Worm (Caenorhabditis elegans) whole organism, late embryonic: ENCODE measurements around the gene T09B9.4.

ENCODE experiments used
- F13H6.1 ChIP-seq: sonication (generic microtip); optimal IDR thresholded peaks from 2 replicates; lab custom pipeline; 2016; ENCODE audit warnings: missing genetic modification characterization, missing compliant biosample characterization
- Y22D7AL.16 ChIP-seq: sonication (generic microtip); optimal IDR thresholded peaks from 2 replicates; lab custom pipeline; 2016; ENCODE audit warnings: missing genetic modification characterization, missing compliant biosample characterization
- ceh-18 ChIP-seq: sonication (generic microtip); optimal IDR thresholded peaks from 2 replicates; lab custom pipeline; 2016; ENCODE audit warnings: missing genetic modification characterization, missing compliant biosample characterization
- ceh-34 ChIP-seq: sonication (generic microtip); optimal IDR thresholded peaks from 2 replicates; lab custom pipeline; 2016; ENCODE audit warnings: mild to moderate bottlenecking, missing genetic modification characterization, missing compliant biosample characterization
- elt-4 ChIP-seq: sonication (generic microtip); optimal IDR thresholded peaks from 2 replicates; lab custom pipeline; 2016; ENCODE audit warnings: missing genetic modification characterization, missing compliant biosample characterization
- eyg-1 ChIP-seq: sonication (generic microtip); optimal IDR thresholded peaks from 2 replicates; lab custom pipeline; 2016; ENCODE audit warnings: missing genotype, missing genetic modification characterization, missing compliant biosample characterization
- fkh-10 ChIP-seq: fragments of 150-350 bp; optimal IDR thresholded peaks from 2 replicates; lab custom pipeline; 2014; ENCODE audit warnings: missing biosample characterization, missing genetic modification reagents, missing genetic modification characterization
- nhr-11 ChIP-seq: fragments of 150-350 bp; optimal IDR thresholded peaks from 2 replicates; lab custom pipeline; 2014; ENCODE audit warnings: missing biosample characterization, missing genetic modification characterization
- nhr-232 ChIP-seq: sonication (generic microtip); optimal IDR thresholded peaks from 2 replicates; lab custom pipeline; 2016; ENCODE audit warnings: missing genetic modification characterization, missing compliant biosample characterization
- npax-4 ChIP-seq: sonication (generic microtip); optimal IDR thresholded peaks from 2 replicates; lab custom pipeline; 2016; ENCODE audit warnings: missing genetic modification characterization, missing compliant biosample characterization
- pag-3 ChIP-seq: sonication (generic microtip); optimal IDR thresholded peaks from 2 replicates; lab custom pipeline; 2016; ENCODE audit warnings: missing compliant biosample characterization, missing genetic modification characterization, borderline replicate concordance
- pqm-1 ChIP-seq: sonication (generic microtip); optimal IDR thresholded peaks from 2 replicates; lab custom pipeline; 2016; ENCODE audit warnings: missing genetic modification characterization, missing compliant biosample characterization
- unc-86 ChIP-seq: sonication (generic microtip); optimal IDR thresholded peaks from 2 replicates; lab custom pipeline; 2016; ENCODE audit warnings: missing genetic modification characterization, missing compliant biosample characterization

DNA sequence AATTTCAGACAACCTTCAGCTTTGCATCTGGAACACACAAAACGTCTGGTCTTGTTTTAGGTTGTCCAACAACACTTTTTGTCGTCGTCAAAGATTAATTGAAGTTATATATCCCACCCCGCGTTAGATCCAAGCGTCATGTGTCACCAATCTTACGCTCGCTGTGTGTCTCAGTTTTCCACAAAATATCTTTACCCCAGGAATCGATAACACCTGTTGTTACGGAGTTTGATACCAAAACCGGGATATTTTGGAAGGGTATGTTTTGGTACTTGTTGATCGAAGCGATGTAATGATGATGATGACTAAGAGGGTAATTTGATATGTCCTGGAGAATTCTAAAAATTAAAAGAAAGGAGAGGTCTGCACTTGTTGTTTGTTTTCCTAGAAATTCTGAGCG lies 38.7 kb downstream of the T09B9.4 start:
- TF ChIP-seq ceh-34 (tag; lab: Kevin White, UChicago) (peak; percentile 4), fkh-10 (no peak), F13H6.1 (tag; lab: Kevin White, UChicago) (no peak), eyg-1 (tag; lab: Kevin White, UChicago) (no peak), pag-3 (no peak), nhr-11 (tag; lab: Kevin White, UChicago) (no peak), nhr-232 (tag; lab: Kevin White, UChicago) (no peak), pqm-1 (no peak), Y22D7AL.16 (no peak), ceh-18 (tag; lab: Kevin White, UChicago) (no peak), unc-86 (tag; lab: Kevin White, UChicago) (no peak), npax-4 (tag; lab: Kevin White, UChicago) (no peak), elt-4 (tag; lab: Kevin White, UChicago) (no peak)
